Worm (Caenorhabditis elegans) whole organism, mixed stage, embryonic: ENCODE data around the gene R10F2.6.

Source experiments
- M03D4.4 ChIP-seq: sonication (generic microtip); optimal IDR thresholded peaks from 2 replicates; lab custom pipeline; 2017; ENCODE audit warnings: mild to moderate bottlenecking, missing genetic modification characterization, missing compliant biosample characterization
- bed-3 ChIP-seq: fragments of 200-800 bp; sonication (Bioruptor generic); optimal IDR thresholded peaks from 3 replicates; lab custom pipeline; 2018; ENCODE audit warnings: mild to moderate bottlenecking, missing genetic modification characterization, moderate library complexity, missing compliant biosample characterization
- ceh-43 ChIP-seq: fragments of 200-800 bp; sonication (Bioruptor generic); optimal IDR thresholded peaks from 2 replicates; lab custom pipeline; 2018; ENCODE audit warnings: mild to moderate bottlenecking, missing genetic modification characterization, moderate library complexity, missing compliant biosample characterization
- ceh-83 ChIP-seq: fragments of 200-800 bp; sonication (Bioruptor generic); optimal IDR thresholded peaks from 2 replicates; lab custom pipeline; 2018; ENCODE audit warnings: mild to moderate bottlenecking, missing genetic modification characterization, missing compliant biosample characterization
- ces-1 ChIP-seq: fragments of 150-350 bp; optimal IDR thresholded peaks from 2 replicates; lab custom pipeline; 2014; ENCODE audit warnings: missing biosample characterization, missing genetic modification reagents, missing genetic modification characterization
- cnd-1 ChIP-seq: fragments of 200-800 bp; sonication (Bioruptor generic); optimal IDR thresholded peaks from 2 replicates; lab custom pipeline; 2018; ENCODE audit warnings: mild to moderate bottlenecking, missing genetic modification characterization, missing compliant biosample characterization
- drap-1 ChIP-seq: fragments of 200-800 bp; sonication (Bioruptor generic); optimal IDR thresholded peaks from 3 replicates; lab custom pipeline; 2018; ENCODE audit warnings: mild to moderate bottlenecking, missing genetic modification characterization, missing compliant biosample characterization
- elt-1 ChIP-seq: sonication (generic microtip); optimal IDR thresholded peaks from 2 replicates; lab custom pipeline; 2017; ENCODE audit warnings: missing genetic modification characterization, mild to moderate bottlenecking, missing compliant biosample characterization, antibody characterized with exemption, moderate library complexity, borderline replicate concordance; ENCODE audit not compliant: insufficient read depth
- elt-3 ChIP-seq: fragments of 150-350 bp; optimal IDR thresholded peaks from 2 replicates; lab custom pipeline; 2014; ENCODE audit warnings: missing biosample characterization, missing genetic modification characterization
- flh-1 ChIP-seq: fragments of 200-800 bp; sonication (Bioruptor generic); optimal IDR thresholded peaks from 2 replicates; lab custom pipeline; 2018; ENCODE audit warnings: mild to moderate bottlenecking, missing genetic modification characterization, moderate library complexity, missing compliant biosample characterization
- ham-2 ChIP-seq: fragments of 200-800 bp; sonication (Bioruptor generic); optimal IDR thresholded peaks from 2 replicates; lab custom pipeline; 2018; ENCODE audit warnings: mild to moderate bottlenecking, missing genetic modification characterization, missing compliant biosample characterization
- lin-32 ChIP-seq: fragments of 200-800 bp; sonication (Bioruptor generic); optimal IDR thresholded peaks from 2 replicates; lab custom pipeline; 2018; ENCODE audit warnings: mild to moderate bottlenecking, missing genetic modification characterization, missing compliant biosample characterization
- mab-5 ChIP-seq: fragments of 150-350 bp; optimal IDR thresholded peaks from 2 replicates; lab custom pipeline; 2014; ENCODE audit warnings: missing biosample characterization, missing genetic modification characterization
- mep-1 ChIP-seq: fragments of 150-350 bp; optimal IDR thresholded peaks from 2 replicates; lab custom pipeline; 2017; ENCODE audit warnings: missing biosample characterization, missing genetic modification reagents, missing genetic modification characterization, inconsistent platforms
- nhr-12 ChIP-seq: fragments of 150-350 bp; optimal IDR thresholded peaks from 2 replicates; lab custom pipeline; 2014; ENCODE audit warnings: missing biosample characterization, missing genetic modification characterization
- nhr-2 ChIP-seq: fragments of 150-350 bp; optimal IDR thresholded peaks from 2 replicates; lab custom pipeline; 2014; ENCODE audit warnings: missing biosample characterization, missing genetic modification characterization
- nhr-237 ChIP-seq: fragments of 150-350 bp; optimal IDR thresholded peaks from 2 replicates; lab custom pipeline; 2014; ENCODE audit warnings: missing biosample characterization, missing genetic modification characterization
- nhr-28 ChIP-seq: fragments of 150-350 bp; optimal IDR thresholded peaks from 2 replicates; lab custom pipeline; 2014; ENCODE audit warnings: missing biosample characterization, missing genetic modification characterization
- nhr-76 ChIP-seq: sonication (generic microtip); optimal IDR thresholded peaks from 2 replicates; lab custom pipeline; 2017; ENCODE audit warnings: missing biosample characterization, missing genetic modification characterization
- pha-4 ChIP-seq: fragments of 150-350 bp; optimal IDR thresholded peaks from 2 replicates; lab custom pipeline; 2018; ENCODE audit warnings: missing biosample characterization, missing genetic modification reagents, missing genetic modification characterization
- sem-2 ChIP-seq: fragments of 200-800 bp; sonication (Bioruptor generic); optimal IDR thresholded peaks from 2 replicates; lab custom pipeline; 2018; ENCODE audit warnings: mild to moderate bottlenecking, missing genetic modification characterization, missing compliant biosample characterization
- snpc-4 ChIP-seq: fragments of 150-350 bp; optimal IDR thresholded peaks from 2 replicates; lab custom pipeline; 2014; ENCODE audit warnings: missing biosample characterization, missing genetic modification characterization
- sptf-1 ChIP-seq: sonication (generic microtip); optimal IDR thresholded peaks from 2 replicates; lab custom pipeline; 2017; ENCODE audit warnings: mild to moderate bottlenecking, missing genetic modification characterization, moderate library complexity, missing compliant biosample characterization
- tbx-8 ChIP-seq: fragments of 200-800 bp; sonication (Bioruptor generic); optimal IDR thresholded peaks from 2 replicates; lab custom pipeline; 2018; ENCODE audit warnings: mild to moderate bottlenecking, missing genetic modification characterization, moderate library complexity, missing compliant biosample characterization
- unc-120 ChIP-seq: sonication (generic microtip); optimal IDR thresholded peaks from 2 replicates; lab custom pipeline; 2017; ENCODE audit warnings: missing genetic modification characterization, missing compliant biosample characterization; ENCODE audit not compliant: poor library complexity, severe bottlenecking
- unc-39 ChIP-seq: fragments of 150-350 bp; optimal IDR thresholded peaks from 2 replicates; lab custom pipeline; 2014; ENCODE audit warnings: missing biosample characterization, missing genetic modification characterization
- unc-62 ChIP-seq: fragments of 150-350 bp; optimal IDR thresholded peaks from 2 replicates; lab custom pipeline; 2014; ENCODE audit warnings: missing biosample characterization, missing genetic modification reagents, missing genetic modification characterization
- zip-8 ChIP-seq: fragments of 150-350 bp; optimal IDR thresholded peaks from 2 replicates; lab custom pipeline; 2014; ENCODE audit warnings: missing biosample characterization, missing genetic modification characterization
- ztf-11 ChIP-seq: fragments of 150-350 bp; optimal IDR thresholded peaks from 2 replicates; lab custom pipeline; 2014; ENCODE audit warnings: missing biosample characterization, missing genetic modification characterization

R10F2.6 gene

DNA sequence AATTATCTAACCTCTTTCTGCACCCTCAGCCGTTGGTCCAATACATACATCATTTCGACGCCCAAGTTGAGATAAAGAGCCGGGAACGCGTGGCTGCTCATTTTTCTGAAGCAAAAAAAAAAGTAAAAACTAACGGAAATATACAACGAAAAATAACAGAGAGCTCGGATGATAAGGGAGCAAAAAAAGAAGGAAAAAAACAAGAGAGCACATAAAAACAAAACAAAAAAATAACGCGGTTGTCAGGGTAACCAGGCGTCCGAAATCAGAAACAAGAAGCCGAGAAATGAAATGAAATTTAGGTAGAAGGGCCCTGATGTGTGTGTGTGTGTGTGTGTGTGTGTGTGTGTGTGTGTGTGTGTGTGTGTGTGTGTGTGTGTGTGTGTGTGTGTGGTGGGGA is 19.2 kb downstream of the R10F2.6 start, which contains the start of gene R10F2.5:
Gene R10F2.5, minus strand, starts transcription at position 101 of the 400 bp plus-strand sequence.
- TF ChIP-seq unc-39 (tag; lab: Kevin White, UChicago) = no peak
- no peak for TF ChIP-seq nhr-28 (tag; lab: Kevin White, UChicago)
- no peak for TF ChIP-seq elt-1 (tag; lab: Kevin White, UChicago)
- TF ChIP-seq sptf-1 (tag; lab: Kevin White, UChicago) = no peak
- no peak for TF ChIP-seq pha-4 (tag; lab: Kevin White, UChicago)
- no peak for TF ChIP-seq mep-1 (tag; lab: Kevin White, UChicago)
- no peak for TF ChIP-seq zip-8
- no peak for TF ChIP-seq M03D4.4
- no peak for TF ChIP-seq tbx-8 (GFP tag; lab: Kevin White, UChicago)
- TF ChIP-seq ham-2 (GFP tag; lab: Kevin White, UChicago) = no peak
- TF ChIP-seq nhr-12 (tag; lab: Kevin White, UChicago) = no peak
- no peak for TF ChIP-seq flh-1 (GFP tag; lab: Kevin White, UChicago)
- no peak for TF ChIP-seq elt-3 (tag; lab: Kevin White, UChicago)
- TF ChIP-seq unc-62 (GFP tag; lab: Kevin White, UChicago) = no peak
- TF ChIP-seq nhr-2 (tag; lab: Kevin White, UChicago) = no peak
- TF ChIP-seq drap-1 (GFP tag; lab: Kevin White, UChicago) = no peak
- TF ChIP-seq mab-5 = no peak
- TF ChIP-seq unc-120 = no peak

DNA sequence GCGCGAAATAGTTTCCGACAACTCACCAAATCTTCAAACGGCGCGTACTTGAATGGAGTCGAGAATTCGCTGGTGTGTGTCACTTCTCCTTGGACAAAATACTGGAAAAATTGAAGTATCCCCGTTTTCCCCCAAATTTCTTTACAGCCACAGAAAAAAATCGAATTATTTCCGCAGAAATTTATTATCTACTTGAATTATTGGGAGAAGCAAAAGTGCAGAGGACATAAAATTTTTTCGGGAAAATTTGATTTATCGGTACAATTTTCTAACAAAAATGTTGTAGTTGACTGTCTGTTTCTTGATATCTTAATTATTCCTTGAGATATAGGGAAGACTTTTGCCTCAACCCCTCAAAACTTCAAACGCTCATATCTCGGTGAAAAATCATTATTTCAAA is 20.9 kb downstream of the R10F2.6 start, which contains the start of gene R10F2.4:
Gene R10F2.4, minus strand, starts transcription at position 101 of the 400 bp plus-strand sequence.
- no peak for TF ChIP-seq elt-1 (tag; lab: Kevin White, UChicago)
- TF ChIP-seq ceh-43 (GFP tag; lab: Kevin White, UChicago) = no peak

DNA sequence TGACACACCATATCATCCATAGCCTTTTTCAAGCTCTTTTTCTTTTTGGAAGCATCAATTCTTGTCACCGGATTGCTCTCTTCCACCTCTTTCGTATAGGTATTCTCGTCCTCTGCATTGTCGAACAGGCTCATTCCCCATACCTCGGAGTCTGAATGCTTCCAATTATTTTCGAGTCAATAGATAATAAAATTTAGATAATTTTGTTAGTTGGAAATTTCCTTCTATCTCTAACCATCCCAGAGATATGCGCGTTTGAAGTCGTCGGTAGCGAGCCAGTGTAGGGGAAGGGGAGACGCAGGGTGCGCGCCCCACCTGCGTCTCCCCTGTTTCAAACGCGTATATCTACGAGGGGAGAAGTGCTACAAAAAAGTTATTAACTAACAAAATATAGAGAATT is 23.0 kb downstream of the R10F2.6 start:
- TF ChIP-seq ces-1 (GFP tag; lab: Kevin White, UChicago) (peak; percentile 90), unc-62 (GFP tag; lab: Kevin White, UChicago) (no peak)

DNA sequence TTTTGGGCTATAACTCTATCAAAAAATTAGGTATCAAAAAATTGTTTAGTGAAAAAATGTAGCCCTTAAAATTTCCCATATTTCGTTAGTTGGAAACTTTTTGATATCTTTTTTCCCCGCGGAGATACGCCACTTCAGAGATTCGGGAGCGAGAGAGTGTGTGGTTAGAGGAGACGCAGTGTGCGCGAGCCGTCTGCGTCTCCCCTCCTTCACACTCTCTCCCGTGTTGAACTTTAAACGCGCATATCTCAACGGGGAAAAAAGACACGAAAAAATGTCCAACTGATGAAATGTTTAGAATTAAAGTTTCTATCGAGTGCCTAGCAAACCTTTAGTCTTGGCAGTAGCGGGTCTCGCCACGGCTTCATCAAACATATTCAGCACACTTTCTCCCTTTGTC is 23.6 kb downstream of the R10F2.6 start:
- TF ChIP-seq mab-5 = no peak
- no peak for TF ChIP-seq nhr-237 (tag; lab: Kevin White, UChicago)
- no peak for TF ChIP-seq ztf-11
- TF ChIP-seq sem-2 (GFP tag; lab: Kevin White, UChicago) = no peak
- TF ChIP-seq unc-39 (tag; lab: Kevin White, UChicago) = no peak
- TF ChIP-seq flh-1 (GFP tag; lab: Kevin White, UChicago) = no peak
- TF ChIP-seq pha-4 (tag; lab: Kevin White, UChicago) = no peak
- no peak for TF ChIP-seq ces-1 (GFP tag; lab: Kevin White, UChicago)
- TF ChIP-seq nhr-76 (tag; lab: Kevin White, UChicago) = no peak
- no peak for TF ChIP-seq unc-120
- no peak for TF ChIP-seq ham-2 (GFP tag; lab: Kevin White, UChicago)

DNA sequence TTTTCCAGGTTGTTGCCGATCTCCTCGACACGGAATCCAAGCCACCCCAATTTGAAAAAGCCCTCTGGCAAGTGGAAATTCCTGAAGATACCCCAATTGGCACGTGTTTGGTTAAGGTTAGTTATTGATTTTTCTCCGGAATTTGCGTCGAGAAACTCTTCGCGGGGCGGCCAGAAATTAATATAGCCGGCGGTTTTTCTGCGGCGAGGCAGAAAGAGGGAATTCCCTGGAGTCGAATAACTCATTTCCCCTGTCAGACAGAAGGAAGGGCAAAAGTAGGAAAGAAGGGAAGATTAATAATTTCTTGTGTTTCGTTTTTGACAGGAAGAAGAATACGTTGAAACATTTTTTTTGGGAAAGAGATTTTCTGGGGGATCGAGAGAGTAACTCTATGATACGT is 25.2 kb downstream of the R10F2.6 start:
- TF ChIP-seq nhr-12 (tag; lab: Kevin White, UChicago) (no peak), ztf-11 (no peak), nhr-237 (tag; lab: Kevin White, UChicago) (no peak), unc-62 (GFP tag; lab: Kevin White, UChicago) (no peak), bed-3 (GFP tag; lab: Kevin White, UChicago) (no peak), elt-3 (tag; lab: Kevin White, UChicago) (no peak), lin-32 (GFP tag; lab: Kevin White, UChicago) (no peak), elt-1 (tag; lab: Kevin White, UChicago) (no peak), nhr-28 (tag; lab: Kevin White, UChicago) (no peak), nhr-76 (tag; lab: Kevin White, UChicago) (no peak), ham-2 (GFP tag; lab: Kevin White, UChicago) (no peak), ces-1 (GFP tag; lab: Kevin White, UChicago) (no peak), cnd-1 (tag; lab: Kevin White, UChicago) (no peak), flh-1 (GFP tag; lab: Kevin White, UChicago) (no peak), unc-39 (tag; lab: Kevin White, UChicago) (no peak), tbx-8 (GFP tag; lab: Kevin White, UChicago) (no peak), ceh-83 (GFP tag; lab: Kevin White, UChicago) (no peak), snpc-4 (tag; lab: Kevin White, UChicago) (no peak)
